Worm (Caenorhabditis elegans): ENCODE results near the gene ZK856.4.

The ZK856.4 gene

DNA sequence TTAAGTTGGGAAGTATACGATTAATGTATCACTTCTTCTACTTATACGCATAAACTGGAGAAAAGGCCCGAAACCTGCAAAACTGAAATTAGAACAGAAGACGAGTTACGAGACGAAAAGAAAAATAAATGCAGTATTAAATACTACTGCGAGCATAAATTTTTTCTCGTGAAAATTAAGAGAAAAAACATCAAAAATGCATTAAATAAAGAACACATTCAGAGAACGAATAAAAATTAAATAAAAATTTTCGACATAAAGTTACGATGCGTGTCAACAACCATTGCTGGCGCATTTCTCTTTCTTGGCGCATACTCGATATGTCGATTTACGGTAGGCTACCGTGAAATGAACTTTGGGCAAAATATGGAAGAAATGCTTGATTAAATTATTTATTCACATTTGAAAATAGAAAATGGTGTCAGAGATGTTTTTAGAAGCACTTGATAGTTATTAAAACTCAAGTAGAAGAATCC is 21.8 kb downstream of the ZK856.4 start, which contains the start of the genes ZK856.19 and ZK856.11 (continued):
- TF ChIP-seq attf-3 (GFP tag; conservative IDR thresholded peaks at IDR 0.05) (no peak), nfya-2 (GFP tag; IDR thresholded peaks at IDR 0.05) (no peak), ztf-6 (GFP tag; IDR thresholded peaks at IDR 0.05) (no peak), cebp-1 (GFP tag; IDR thresholded peaks at IDR 0.05) (no peak), cebp-1 (tag; optimal IDR thresholded peaks at IDR 0.05) (peak; percentile 54), zim-3 (tag; optimal IDR thresholded peaks at IDR 0.05) (no peak), let-607 (tag; optimal IDR thresholded peaks at IDR 0.05) (no peak), F49E8.2 (tag; optimal IDR thresholded peaks at IDR 0.05; ENCODE audit: insufficient read depth) (peak; percentile 41), ceh-27 (GFP tag; optimal IDR thresholded peaks at IDR 0.05) (peak; percentile 14), lag-1 (GFP tag; IDR thresholded peaks at IDR 0.05) (no peak), hmg-1.2 (GFP tag; IDR thresholded peaks at IDR 0.05) (peak; percentile 32; the same call in 1 of the 2 replicates), hlh-26 (GFP tag; conservative IDR thresholded peaks at IDR 0.05) (no peak), dpff-1 (tag; optimal IDR thresholded peaks at IDR 0.05) (no peak)

DNA sequence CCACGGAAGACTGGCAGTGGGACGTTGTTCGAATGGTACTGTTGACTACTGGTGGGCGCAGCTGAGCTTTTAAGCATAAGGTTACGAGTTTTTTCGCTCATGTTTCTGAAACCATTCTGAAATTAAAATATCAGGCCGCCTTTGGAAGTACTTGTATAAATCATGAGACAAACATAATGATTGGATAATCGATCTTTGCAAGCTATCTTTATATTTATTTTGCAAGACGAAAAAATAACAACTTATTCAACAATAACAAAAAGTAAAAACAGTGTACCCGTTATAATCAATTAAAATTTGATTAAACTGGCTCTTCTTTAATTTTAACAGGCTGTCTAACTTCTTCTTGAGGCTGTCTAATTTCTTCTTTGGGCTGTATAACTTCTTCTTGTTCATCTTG is 22.4 kb downstream of the ZK856.4 start, which contains the start of gene ZK856.16:
Gene ZK856.16, minus strand, starts transcription at position 101 of the 400 bp plus-strand sequence.
- TF ChIP-seq lsl-1 (GFP tag; optimal IDR thresholded peaks at IDR 0.05) (no peak), Y95B8A.8 (GFP tag; IDR thresholded peaks at IDR 0.05) (no peak), rpc-1 (optimal IDR thresholded peaks at IDR 0.05) (no peak), rpc-1 (tag; optimal IDR thresholded peaks at IDR 0.05) (no peak), athp-1 (tag; optimal IDR thresholded peaks at IDR 0.05) (no peak), ztf-18 (tag; optimal IDR thresholded peaks at IDR 0.05) (no peak)

DNA sequence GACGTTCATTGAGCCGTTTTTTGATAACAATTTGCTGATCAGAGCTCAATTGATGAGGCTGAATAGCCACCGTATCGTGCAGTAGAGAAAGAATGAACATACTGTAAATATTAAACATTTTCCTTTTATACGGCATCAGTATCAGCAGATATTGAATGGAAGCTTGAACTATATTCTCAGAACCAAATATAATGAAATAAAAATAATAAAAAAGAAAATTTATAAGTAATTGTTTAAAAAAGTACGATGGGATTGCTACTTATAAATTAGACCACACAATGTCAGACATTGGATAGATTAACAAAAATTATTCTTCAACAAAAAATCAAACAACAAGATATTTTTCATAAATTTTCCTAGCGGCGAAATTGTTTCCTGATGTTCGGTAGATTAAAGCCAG is 23.4 kb downstream of the ZK856.4 start, which contains the start of gene rpc-25:
Gene rpc-25, minus strand, starts transcription at position 101 of the 400 bp plus-strand sequence.
- TF ChIP-seq B0336.3 (GFP tag; IDR thresholded peaks at IDR 0.05) (no peak), hrde-1 (tag; optimal IDR thresholded peaks at IDR 0.05; ENCODE audit: borderline replicate concordance) (peak; percentile 19), madf-6 (GFP tag; IDR thresholded peaks at IDR 0.05) (0 out of 2 replicates have a peak, but pooled peaks have one; percentile 24), egrh-3 (GFP tag; IDR thresholded peaks at IDR 0.05) (no peak)

DNA sequence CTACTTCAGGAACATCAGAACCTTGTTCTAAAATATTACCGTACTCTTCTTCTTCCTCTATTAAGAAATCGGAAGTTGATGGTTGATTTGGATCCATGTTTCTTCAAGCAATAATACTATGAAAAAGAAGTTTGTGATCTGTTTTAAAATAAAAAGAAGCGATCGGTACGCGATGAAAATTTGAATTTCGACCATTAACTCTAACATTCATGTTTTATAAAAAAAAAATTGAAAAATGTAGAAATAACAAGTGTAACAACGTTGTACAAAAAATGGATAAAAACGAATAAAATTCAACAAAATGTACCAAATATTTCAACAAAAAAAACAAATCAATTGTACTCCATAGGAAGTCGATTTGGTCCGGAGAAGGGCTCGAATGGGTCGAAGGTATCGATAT is 27.2 kb downstream of the ZK856.4 start, which contains the start of gene tftc-3:
Gene tftc-3, minus strand, starts transcription at position 101 of the 400 bp plus-strand sequence.
- TF ChIP-seq tbp1 (GFP tag; optimal IDR thresholded peaks at IDR 0.05), result no peak
- TF ChIP-seq hlh-26 (GFP tag; conservative IDR thresholded peaks at IDR 0.05), result no peak
- TF ChIP-seq him-1 (tag; optimal IDR thresholded peaks at IDR 0.05), result no peak
- no peak for TF ChIP-seq aptf-2 (GFP tag; conservative IDR thresholded peaks at IDR 0.05)
- TF ChIP-seq atf-7 (tag; optimal IDR thresholded peaks at IDR 0.05), result no peak
- no peak for TF ChIP-seq rcor-1 (GFP tag; IDR thresholded peaks at IDR 0.05)
- TF ChIP-seq ztf-3 (GFP tag; optimal IDR thresholded peaks at IDR 0.05), result no peak
- TF ChIP-seq ztf-28 (GFP tag; IDR thresholded peaks at IDR 0.05), result no peak
- TF ChIP-seq B0035.1 (tag; optimal IDR thresholded peaks at IDR 0.05), result no peak
- no peak for TF ChIP-seq F57C9.4 (tag; optimal IDR thresholded peaks at IDR 0.05)

DNA sequence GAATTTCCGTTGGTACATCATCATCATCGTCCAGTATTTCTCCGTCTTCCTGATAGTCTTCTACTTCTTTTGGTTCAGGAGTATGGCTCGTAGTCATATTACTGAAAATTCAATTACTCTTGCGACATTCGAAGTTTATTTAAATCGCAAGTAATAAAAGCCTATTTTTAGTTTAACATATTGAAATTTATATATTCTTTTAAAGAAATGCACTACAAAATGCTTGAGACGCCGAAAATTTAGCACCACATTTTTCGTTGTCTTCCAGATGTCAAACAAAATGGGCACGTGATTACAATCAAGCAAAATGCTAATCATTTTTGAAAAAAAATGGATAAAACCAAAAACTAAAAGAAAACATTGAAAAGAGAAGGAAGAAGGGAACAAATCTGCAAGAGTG is 28.9 kb downstream of the ZK856.4 start, which contains the start of gene zhit-3:
Gene zhit-3, minus strand, starts transcription at position 101 of the 400 bp plus-strand sequence.
- TF ChIP-seq ZK185.1 (tag; optimal IDR thresholded peaks at IDR 0.05; ENCODE audit: poor library complexity, severe bottlenecking) (no peak), hrde-1 (tag; optimal IDR thresholded peaks at IDR 0.05; ENCODE audit: borderline replicate concordance) (no peak), attf-3 (GFP tag; conservative IDR thresholded peaks at IDR 0.05) (no peak), lin-40 (tag; optimal IDR thresholded peaks at IDR 0.05) (no peak), let-526 (GFP tag; IDR thresholded peaks at IDR 0.05) (no peak)
